Fruit fly (Drosophila melanogaster) whole organism, prepupa: ENCODE results near the gene Cyp4d2.

ENCODE experiments used
- CG10631 ChIP-seq: fragments of 200-800 bp; sonication (Bioruptor generic); optimal IDR thresholded peaks from 2 replicates; lab custom pipeline; 2016; ENCODE audit warnings: missing biosample characterization, missing genetic modification characterization
- CG10669 ChIP-seq: fragments of 200-800 bp; sonication (Bioruptor generic); optimal IDR thresholded peaks from 3 replicates; lab custom pipeline; 2018; ENCODE audit warnings: missing biosample characterization, mild to moderate bottlenecking, missing genetic modification characterization, moderate library complexity
- CG11294 ChIP-seq: fragments of 200-800 bp; sonication (Bioruptor generic); IDR thresholded peaks from 2 replicates; pipeline ENCODE4 v1.3.6; 2022; ENCODE audit warnings: missing biosample characterization, missing genetic modification characterization
- CG11762 ChIP-seq: fragments of 200-800 bp; sonication (Bioruptor generic); optimal IDR thresholded peaks from 3 replicates; lab custom pipeline; 2016; ENCODE audit warnings: missing biosample characterization, missing genetic modification characterization; ENCODE audit not compliant: insufficient read depth
- CG15336 ChIP-seq: fragments of 200-800 bp; sonication (Bioruptor generic); IDR thresholded peaks from 2 replicates; pipeline ENCODE4 v1.3.6; 2022; ENCODE audit warnings: missing biosample characterization, missing genetic modification characterization
- CG1621 ChIP-seq: fragments of 200-800 bp; sonication (Bioruptor generic); optimal IDR thresholded peaks from 3 replicates; lab custom pipeline; 2018; ENCODE audit warnings: missing biosample characterization, mild to moderate bottlenecking, missing genetic modification characterization
- CG16779 ChIP-seq: fragments of 200-800 bp; sonication (Bioruptor generic); optimal IDR thresholded peaks from 3 replicates; lab custom pipeline; 2017; ENCODE audit warnings: missing biosample characterization, mild to moderate bottlenecking, missing genetic modification characterization
- CG32006 ChIP-seq: fragments of 200-800 bp; sonication (Bioruptor generic); optimal IDR thresholded peaks from 3 replicates; lab custom pipeline; 2017; ENCODE audit warnings: missing biosample characterization, mild to moderate bottlenecking, missing genetic modification characterization
- CG34406 ChIP-seq: fragments of 200-800 bp; sonication (Bioruptor generic); optimal IDR thresholded peaks from 3 replicates; lab custom pipeline; 2016; ENCODE audit warnings: missing biosample characterization, missing genetic modification characterization
- CG4318 ChIP-seq: fragments of 200-800 bp; sonication (Bioruptor generic); optimal IDR thresholded peaks from 3 replicates; lab custom pipeline; 2017; ENCODE audit warnings: missing biosample characterization, mild to moderate bottlenecking, missing genetic modification characterization
- CG6163 ChIP-seq: fragments of 200-800 bp; sonication (Bioruptor generic); IDR thresholded peaks from 3 replicates; pipeline ENCODE4 v1.3.6; 2022; ENCODE audit warnings: missing biosample characterization, missing genetic modification characterization
- CG6276 ChIP-seq: fragments of 200-800 bp; sonication (Bioruptor generic); optimal IDR thresholded peaks from 2 replicates; lab custom pipeline; 2017; ENCODE audit warnings: missing biosample characterization, mild to moderate bottlenecking, missing genetic modification characterization
- CG6854 ChIP-seq: fragments of 200-800 bp; sonication (Bioruptor generic); optimal IDR thresholded peaks from 2 replicates; lab custom pipeline; 2017; ENCODE audit warnings: missing biosample characterization, mild to moderate bottlenecking, missing genetic modification characterization
- CG7368 ChIP-seq: fragments of 200-800 bp; sonication (Bioruptor generic); optimal IDR thresholded peaks from 3 replicates; lab custom pipeline; 2016; ENCODE audit warnings: missing biosample characterization, missing genetic modification characterization
- CG8632 ChIP-seq: fragments of 200-800 bp; sonication (Bioruptor generic); optimal IDR thresholded peaks from 3 replicates; lab custom pipeline; 2016; ENCODE audit warnings: missing biosample characterization, missing genetic modification characterization
- CG9139 ChIP-seq: fragments of 200-800 bp; sonication (Bioruptor generic); optimal IDR thresholded peaks from 3 replicates; lab custom pipeline; 2017; ENCODE audit warnings: missing biosample characterization, mild to moderate bottlenecking, missing genetic modification characterization
- Eip75B ChIP-seq: fragments of 200-800 bp; sonication (Bioruptor generic); optimal IDR thresholded peaks from 3 replicates; lab custom pipeline; 2016; ENCODE audit warnings: missing biosample characterization, missing genetic modification characterization
- Eip78C ChIP-seq: fragments of 200-800 bp; sonication (Bioruptor generic); peaks from one replicate; lab custom pipeline; 2016; ENCODE audit warnings: missing biosample characterization, missing genetic modification characterization
- Eip93F ChIP-seq: fragments of 200-800 bp; sonication (Bioruptor generic); optimal IDR thresholded peaks from 2 replicates; lab custom pipeline; 2016; ENCODE audit warnings: missing biosample characterization, mild to moderate bottlenecking, missing genetic modification characterization
- Ets96B ChIP-seq: fragments of 200-800 bp; optimal IDR thresholded peaks from 2 replicates; lab custom pipeline; 2019; ENCODE audit warnings: missing biosample characterization, mild to moderate bottlenecking, missing genetic modification characterization, moderate library complexity
- Gug ChIP-seq: fragments of 200-800 bp; sonication (Bioruptor generic); IDR thresholded peaks from 2 replicates; pipeline ENCODE4 v1.3.6; 2022; ENCODE audit warnings: missing biosample characterization, missing genetic modification characterization
- Hr38 ChIP-seq: sonication (Bioruptor generic); optimal IDR thresholded peaks from 2 replicates; lab custom pipeline; 2016; ENCODE audit warnings: missing biosample characterization, missing genetic modification characterization
- Hr4 ChIP-seq: fragments of 200-800 bp; sonication (Bioruptor generic); optimal IDR thresholded peaks from 3 replicates; lab custom pipeline; 2016; ENCODE audit warnings: missing biosample characterization, missing genetic modification characterization
- Lpt ChIP-seq: fragments of 200-800 bp; sonication (Bioruptor generic); optimal IDR thresholded peaks from 3 replicates; lab custom pipeline; 2016; ENCODE audit warnings: missing biosample characterization, missing genetic modification characterization
- OdsH ChIP-seq: fragments of 200-800 bp; sonication (Bioruptor generic); optimal IDR thresholded peaks from 3 replicates; lab custom pipeline; 2016; ENCODE audit warnings: missing biosample characterization, missing genetic modification characterization
- Smox ChIP-seq: fragments of 200-800 bp; sonication (Bioruptor generic); optimal IDR thresholded peaks from 3 replicates; lab custom pipeline; 2016; ENCODE audit warnings: missing biosample characterization, missing genetic modification characterization
- Sox102F ChIP-seq: fragments of 200-800 bp; sonication (Bioruptor generic); optimal IDR thresholded peaks from 2 replicates; lab custom pipeline; 2016; ENCODE audit warnings: missing biosample characterization, mild to moderate bottlenecking, missing genetic modification characterization
- Sox14 ChIP-seq: fragments of 200-800 bp; sonication (Bioruptor generic); optimal IDR thresholded peaks from 3 replicates; lab custom pipeline; 2016; ENCODE audit warnings: missing biosample characterization, missing genetic modification characterization
- Sox15 ChIP-seq: fragments of 200-800 bp; sonication (Bioruptor generic); optimal IDR thresholded peaks from 3 replicates; lab custom pipeline; 2016; ENCODE audit warnings: missing biosample characterization, missing genetic modification characterization
- achi ChIP-seq: fragments of 200-800 bp; sonication (Bioruptor generic); optimal IDR thresholded peaks from 3 replicates; lab custom pipeline; 2016; ENCODE audit warnings: missing biosample characterization, missing genetic modification characterization
- acj6 ChIP-seq: fragments of 200-800 bp; sonication (Bioruptor generic); optimal IDR thresholded peaks from 3 replicates; lab custom pipeline; 2016; ENCODE audit warnings: missing biosample characterization, missing genetic modification characterization
- dac ChIP-seq: fragments of 200-800 bp; sonication (Bioruptor generic); optimal IDR thresholded peaks from 2 replicates; lab custom pipeline; 2017; ENCODE audit warnings: missing biosample characterization, mild to moderate bottlenecking, missing genetic modification characterization
- dsx ChIP-seq: fragments of 200-800 bp; optimal IDR thresholded peaks from 3 replicates; lab custom pipeline; 2019; ENCODE audit warnings: missing biosample characterization, mild to moderate bottlenecking, missing genetic modification characterization, moderate library complexity; ENCODE audit not compliant: poor library complexity, severe bottlenecking
- eg ChIP-seq: fragments of 200-800 bp; sonication (Bioruptor generic); IDR thresholded peaks from 3 replicates; pipeline ENCODE4 v1.3.6; 2022; ENCODE audit warnings: missing biosample characterization, missing genetic modification characterization
- fd59A ChIP-seq: fragments of 200-800 bp; sonication (Bioruptor generic); optimal IDR thresholded peaks from 2 replicates; lab custom pipeline; 2017; ENCODE audit warnings: missing biosample characterization, mild to moderate bottlenecking, missing genetic modification characterization, missing genetic modification reagents
- fd85E ChIP-seq: fragments of 200-800 bp; sonication (Bioruptor generic); optimal IDR thresholded peaks from 3 replicates; lab custom pipeline; 2016; ENCODE audit warnings: missing biosample characterization, missing genetic modification characterization
- lz ChIP-seq: fragments of 200-800 bp; sonication (Bioruptor generic); optimal IDR thresholded peaks from 3 replicates; lab custom pipeline; 2016; ENCODE audit warnings: missing biosample characterization, missing genetic modification characterization
- salr ChIP-seq, 2 experiments: fragments of 200-800 bp; sonication (Bioruptor generic); optimal IDR thresholded peaks; 3 replicates each; lab custom pipeline; 2016 to 2018; ENCODE audit warnings: missing biosample characterization in 2 of 2, missing genetic modification characterization in 2 of 2, mild to moderate bottlenecking in 1 of 2
- spab ChIP-seq: fragments of 200-800 bp; sonication (Bioruptor generic); optimal IDR thresholded peaks from 2 replicates; lab custom pipeline; 2017; ENCODE audit warnings: missing biosample characterization, mild to moderate bottlenecking, missing genetic modification characterization, missing genetic modification reagents
- ss ChIP-seq, 2 experiments: fragments of 200-800 bp; sonication (Bioruptor generic); optimal IDR thresholded peaks; 2 replicates in 1 of 2; 3 replicates in 1 of 2; lab custom pipeline; 2017 to 2018; ENCODE audit warnings: mild to moderate bottlenecking in 2 of 2, missing biosample characterization in 2 of 2, missing genetic modification characterization in 2 of 2, moderate library complexity in 1 of 2
- svp ChIP-seq: fragments of 200-800 bp; sonication (Bioruptor generic); peaks from one replicate; lab custom pipeline; 2016; ENCODE audit warnings: missing biosample characterization, missing genetic modification characterization
- topi ChIP-seq: fragments of 200-800 bp; sonication (Bioruptor generic); optimal IDR thresholded peaks from 3 replicates; lab custom pipeline; 2016; ENCODE audit warnings: missing biosample characterization, missing genetic modification characterization
- vri ChIP-seq: fragments of 200-800 bp; sonication (Bioruptor generic); optimal IDR thresholded peaks from 3 replicates; lab custom pipeline; 2016; ENCODE audit warnings: missing biosample characterization, mild to moderate bottlenecking, missing genetic modification characterization

Cyp4d2 gene

dm6 chrX:2134226-2134880 is 41.5 kb upstream of the Cyp4d2 start (continued):
- TF ChIP-seq CG8632 (GFP tag; lab: Kevin White, UChicago), result peak; percentile 77
- peak; percentile 72 for TF ChIP-seq CG4318 (GFP tag; lab: Kevin White, UChicago)
- peak; percentile 36 for TF ChIP-seq Lpt (GFP tag; lab: Kevin White, UChicago)
- peak; percentile 92 for TF ChIP-seq Smox (GFP tag; lab: Kevin White, UChicago)
- TF ChIP-seq CG32006, result peak; percentile 80
- peak; percentile 88 for TF ChIP-seq vri (GFP tag; lab: Kevin White, UChicago)
- TF ChIP-seq CG10669 (GFP tag; lab: Kevin White, UChicago), result peak; percentile 82
- peak; percentile 67 for TF ChIP-seq CG6276
- peak; percentile 82 for TF ChIP-seq achi (GFP tag; lab: Kevin White, UChicago)
- TF ChIP-seq CG9139 (GFP tag; lab: Kevin White, UChicago), result peak; percentile 69
- TF ChIP-seq eg (GFP tag; lab: Robert Waterston, UW), result peak; percentile 72
- TF ChIP-seq CG1621 (tag; lab: Kevin White, UChicago), result peak; percentile 84
- TF ChIP-seq CG10631, result peak; percentile 83
- TF ChIP-seq, all 60 proteins: peak for 57

- TF ChIP-seq dac (GFP tag; lab: Kevin White, UChicago) (peak; percentile 28), Gug (peak; percentile 67), Ets96B (tag; lab: Kevin White, UChicago) (peak; percentile 87), Eip75B (GFP tag; lab: Kevin White, UChicago) (peak; percentile 84), achi (GFP tag; lab: Kevin White, UChicago) (peak; percentile 87), vri (GFP tag; lab: Kevin White, UChicago) (peak; percentile 87), CG15336 (peak; percentile 90), eg (GFP tag; lab: Robert Waterston, UW) (peak; percentile 69; the same call in 2 of the 3 replicates), CG11762 (peak; percentile 81), CG7368 (peak; percentile 72), Eip93F (GFP tag; lab: Kevin White, UChicago) (peak; percentile 85), CG9139 (GFP tag; lab: Kevin White, UChicago) (peak; percentile 79), CG16779 (tag; lab: Kevin White, UChicago) (peak; percentile 68), CG10669 (GFP tag; lab: Kevin White, UChicago) (peak; percentile 91), Sox14 (GFP tag; lab: Kevin White, UChicago) (peak; percentile 92), spab (GFP tag; lab: Kevin White, UChicago) (peak; percentile 83), CG6163 (GFP tag; lab: Robert Waterston, UW) (peak; percentile 84), Hr38 (no peak), CG10631 (peak; percentile 84), ss (GFP tag; optimal IDR thresholded peaks at IDR 0.05; lab: Kevin White, UChicago) (peak; percentile 34 to 79), OdsH (GFP tag; lab: Kevin White, UChicago) (peak; percentile 90), salr (GFP tag; optimal IDR thresholded peaks at IDR 0.05; lab: Kevin White, UChicago) (peak; percentile 64 to 66), CG6854 (GFP tag; lab: Kevin White, UChicago) (peak; percentile 86), Hr4 (GFP tag; lab: Kevin White, UChicago) (peak; percentile 80), fd85E (peak; percentile 73), dsx (GFP tag; lab: Kevin White, UChicago) (peak; percentile 88), Smox (GFP tag; lab: Kevin White, UChicago) (peak; percentile 92), CG4318 (GFP tag; lab: Kevin White, UChicago) (peak; percentile 68), acj6 (GFP tag; lab: Kevin White, UChicago) (peak; percentile 87), fd59A (GFP tag; lab: Kevin White, UChicago) (peak; percentile 80), Sox102F (peak; percentile 87), Sox15 (GFP tag; lab: Kevin White, UChicago) (peak; percentile 81), Eip78C (GFP tag; lab: Kevin White, UChicago) (peak; percentile 96), topi (peak; percentile 95), lz (GFP tag; lab: Kevin White, UChicago) (peak; percentile 94), CG34406 (GFP tag; lab: Kevin White, UChicago) (peak; percentile 88), svp (GFP tag; lab: Kevin White, UChicago) (peak; percentile 95), CG11294 (peak; percentile 73), CG32006 (peak; percentile 82), Lpt (GFP tag; lab: Kevin White, UChicago) (peak; percentile 71), CG8632 (GFP tag; lab: Kevin White, UChicago) (peak; percentile 87), CG6276 (peak; percentile 83), CG1621 (tag; lab: Kevin White, UChicago) (peak; percentile 81)
These were observed 40.6 kb upstream of the Cyp4d2 start for dm6 chrX:2134965-2135758.
